Worm (Caenorhabditis elegans): ENCODE results near the gene clh-5.

The clh-5 gene

DNA sequence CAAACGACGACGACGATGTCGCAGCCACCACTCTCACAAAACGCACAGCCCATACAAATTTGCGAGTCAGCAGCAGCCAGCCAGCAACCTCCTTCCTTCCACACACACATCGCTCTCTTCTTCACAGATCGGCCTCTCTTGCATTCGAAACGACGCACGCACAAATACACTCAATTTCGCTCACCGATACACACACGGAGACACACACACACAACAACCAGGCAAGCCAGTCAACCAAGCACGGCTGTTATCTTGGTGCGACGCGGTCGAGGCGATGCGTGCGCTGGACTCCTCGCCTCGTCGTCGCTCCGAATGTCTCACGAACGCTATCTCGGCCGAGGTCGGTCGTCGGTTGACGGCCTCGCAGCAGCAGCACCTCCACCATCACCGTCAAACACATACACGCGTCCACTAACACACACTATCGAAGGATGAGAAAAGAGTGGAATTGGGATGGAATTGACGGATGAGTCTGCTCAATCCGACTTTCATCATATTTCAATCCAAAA, 38.0 kb downstream of the clh-5 start (continued):
- no peak for TF ChIP-seq zip-8 (tag; optimal IDR thresholded peaks at IDR 0.05)

- no peak for TF ChIP-seq sptf-1 (tag; optimal IDR thresholded peaks at IDR 0.05)
- no peak for TF ChIP-seq unc-120 (tag; optimal IDR thresholded peaks at IDR 0.05; ENCODE audit: poor library complexity, severe bottlenecking)
- TF ChIP-seq lin-13 (tag; optimal IDR thresholded peaks at IDR 0.05) = no peak
- no peak for TF ChIP-seq blmp-1 (tag; optimal IDR thresholded peaks at IDR 0.05)
- no peak for TF ChIP-seq unc-39 (tag; optimal IDR thresholded peaks at IDR 0.05)
- no peak for TF ChIP-seq unc-62 (GFP tag; optimal IDR thresholded peaks at IDR 0.05)
- no peak for TF ChIP-seq ztf-11 (tag; optimal IDR thresholded peaks at IDR 0.05)
- no peak for TF ChIP-seq bed-3 (GFP tag; optimal IDR thresholded peaks at IDR 0.05)
- no peak for TF ChIP-seq nhr-12 (tag; optimal IDR thresholded peaks at IDR 0.05)
- TF ChIP-seq ham-2 (GFP tag; optimal IDR thresholded peaks at IDR 0.05) = no peak
- peak; percentile 76 for TF ChIP-seq cnd-1 (tag; optimal IDR thresholded peaks at IDR 0.05)
- no peak for TF ChIP-seq drap-1 (GFP tag; optimal IDR thresholded peaks at IDR 0.05)
- no peak for TF ChIP-seq nhr-28 (tag; optimal IDR thresholded peaks at IDR 0.05)
- TF ChIP-seq elt-1 (tag; optimal IDR thresholded peaks at IDR 0.05; ENCODE audit: borderline replicate concordance, insufficient read depth) = no peak
- peak; percentile 66 for TF ChIP-seq lin-32 (GFP tag; optimal IDR thresholded peaks at IDR 0.05)
- no peak for TF ChIP-seq lsy-2 (tag; optimal IDR thresholded peaks at IDR 0.05)
- TF ChIP-seq mep-1 (tag; optimal IDR thresholded peaks at IDR 0.05) = no peak
These were observed 39.4 kb downstream of the clh-5 start for ce11 chrII:9059010-9059409.

- no peak for TF ChIP-seq cnd-1 (tag; optimal IDR thresholded peaks at IDR 0.05)
- peak; percentile 52 for TF ChIP-seq hlh-1 (tag; optimal IDR thresholded peaks at IDR 0.05)
- TF ChIP-seq ces-1 (GFP tag; optimal IDR thresholded peaks at IDR 0.05) = peak; percentile 61
- peak; percentile 45 for TF ChIP-seq ceh-43 (GFP tag; optimal IDR thresholded peaks at IDR 0.05)
- TF ChIP-seq M03D4.4 (tag; optimal IDR thresholded peaks at IDR 0.05) = no peak
- TF ChIP-seq pha-4 (tag; optimal IDR thresholded peaks at IDR 0.05) = peak; percentile 68
- TF ChIP-seq sptf-1 (tag; optimal IDR thresholded peaks at IDR 0.05) = peak; percentile 20
- TF ChIP-seq ceh-39 (tag; optimal IDR thresholded peaks at IDR 0.05) = peak; percentile 76
- peak; percentile 35 for TF ChIP-seq unc-62 (GFP tag; optimal IDR thresholded peaks at IDR 0.05)
- TF ChIP-seq mep-1 (tag; optimal IDR thresholded peaks at IDR 0.05) = peak; percentile 95
- no peak for TF ChIP-seq ceh-83 (GFP tag; optimal IDR thresholded peaks at IDR 0.05)
- peak; percentile 79 for TF ChIP-seq unc-120 (tag; optimal IDR thresholded peaks at IDR 0.05; ENCODE audit: poor library complexity, severe bottlenecking)
- peak; percentile 74 for TF ChIP-seq lsy-2 (tag; optimal IDR thresholded peaks at IDR 0.05)
- no peak for TF ChIP-seq drap-1 (GFP tag; optimal IDR thresholded peaks at IDR 0.05)
- peak; percentile 70 for TF ChIP-seq lin-13 (tag; optimal IDR thresholded peaks at IDR 0.05)
- TF ChIP-seq nhr-237 (tag; optimal IDR thresholded peaks at IDR 0.05) = peak; percentile 85
- TF ChIP-seq nhr-76 (tag; optimal IDR thresholded peaks at IDR 0.05) = no peak
These were observed 41.3 kb downstream of the clh-5 start, which contains the start of gene rpl-32 for ce11 chrII:9057035-9057668. Gene rpl-32 (minus strand): TSS chrII:9057085.

- TF ChIP-seq ham-2 (GFP tag; optimal IDR thresholded peaks at IDR 0.05) (no peak), lin-13 (tag; optimal IDR thresholded peaks at IDR 0.05) (no peak), mep-1 (tag; optimal IDR thresholded peaks at IDR 0.05) (no peak), sem-2 (GFP tag; optimal IDR thresholded peaks at IDR 0.05) (no peak), nhr-12 (tag; optimal IDR thresholded peaks at IDR 0.05) (no peak), drap-1 (GFP tag; optimal IDR thresholded peaks at IDR 0.05) (no peak), cnd-1 (tag; optimal IDR thresholded peaks at IDR 0.05) (no peak)
These were observed 42.1 kb downstream of the clh-5 start for ce11 chrII:9056215-9056819.

DNA sequence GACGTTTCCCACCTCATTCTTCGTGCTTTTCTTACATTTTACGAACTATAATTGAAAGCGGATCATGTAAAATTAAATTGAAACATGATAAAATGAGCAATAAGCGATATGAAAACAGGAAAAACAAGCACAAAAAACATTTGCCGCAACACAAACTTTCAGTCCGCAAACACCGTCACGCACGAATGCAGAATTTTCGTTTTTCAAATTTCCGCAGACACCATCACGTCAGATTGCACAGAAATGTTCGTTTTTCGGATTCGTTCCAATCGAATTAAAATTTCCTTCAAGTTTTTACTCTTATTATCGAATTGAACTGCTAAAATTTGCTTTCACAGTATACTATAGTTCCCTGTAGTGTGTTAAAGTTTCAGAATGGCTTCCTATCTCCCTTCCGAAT, 43.8 kb downstream of the clh-5 start, which contains the start of gene chmp-7:
TSS of gene chmp-7 (plus strand) at position 369 of the 400 bp plus-strand sequence.
- TF ChIP-seq nhr-237 (tag; optimal IDR thresholded peaks at IDR 0.05) (no peak), M03D4.4 (tag; optimal IDR thresholded peaks at IDR 0.05) (peak; percentile 53), mab-5 (tag; optimal IDR thresholded peaks at IDR 0.05) (no peak), elt-3 (tag; optimal IDR thresholded peaks at IDR 0.05) (no peak), drap-1 (GFP tag; optimal IDR thresholded peaks at IDR 0.05) (peak; percentile 65), lsy-2 (tag; optimal IDR thresholded peaks at IDR 0.05) (no peak), mls-2 (tag; optimal IDR thresholded peaks at IDR 0.05) (peak; percentile 36), unc-120 (tag; optimal IDR thresholded peaks at IDR 0.05; ENCODE audit: poor library complexity, severe bottlenecking) (no peak), ceh-39 (tag; optimal IDR thresholded peaks at IDR 0.05) (peak; percentile 67), sptf-1 (tag; optimal IDR thresholded peaks at IDR 0.05) (peak; percentile 66), blmp-1 (tag; optimal IDR thresholded peaks at IDR 0.05) (no peak), elt-1 (tag; optimal IDR thresholded peaks at IDR 0.05; ENCODE audit: borderline replicate concordance, insufficient read depth) (no peak), sem-2 (GFP tag; optimal IDR thresholded peaks at IDR 0.05) (no peak), pha-4 (tag; optimal IDR thresholded peaks at IDR 0.05) (peak; percentile 47), hlh-1 (tag; optimal IDR thresholded peaks at IDR 0.05) (peak; percentile 69), mep-1 (tag; optimal IDR thresholded peaks at IDR 0.05) (peak; percentile 94), unc-62 (GFP tag; optimal IDR thresholded peaks at IDR 0.05) (no peak), ceh-43 (GFP tag; optimal IDR thresholded peaks at IDR 0.05) (no peak), nhr-28 (tag; optimal IDR thresholded peaks at IDR 0.05) (no peak), ham-2 (GFP tag; optimal IDR thresholded peaks at IDR 0.05) (peak; percentile 34), lin-13 (tag; optimal IDR thresholded peaks at IDR 0.05) (peak; percentile 85), ces-1 (GFP tag; optimal IDR thresholded peaks at IDR 0.05) (peak; percentile 94), bed-3 (GFP tag; optimal IDR thresholded peaks at IDR 0.05) (no peak), lin-32 (GFP tag; optimal IDR thresholded peaks at IDR 0.05) (no peak), tbx-8 (GFP tag; optimal IDR thresholded peaks at IDR 0.05) (peak; percentile 7)
